Worm (Caenorhabditis elegans): ENCODE measurements around the gene B0281.1.

The B0281.1 gene

ce11 chrII:2342004-2342479 is 29.2 kb downstream of the B0281.1 start, which contains the start of gene F43C11.6:
TSS of gene F43C11.6 (plus strand) at chrII:2342429.
- TF ChIP-seq hlh-30 (tag; optimal IDR thresholded peaks at IDR 0.05; ENCODE audit: insufficient read depth) (peak; percentile 59), T20F7.1 (GFP tag; optimal IDR thresholded peaks at IDR 0.05) (peak; percentile 94), R02D3.7 (tag; optimal IDR thresholded peaks at IDR 0.05) (peak; percentile 67), spr-3 (GFP tag; optimal IDR thresholded peaks at IDR 0.05) (no peak), aha-1 (tag) (peak; percentile 71), ctbp-1 (GFP tag; IDR thresholded peaks at IDR 0.05) (no peak), zip-11 (GFP tag; IDR thresholded peaks at IDR 0.05) (no peak), madf-9 (GFP tag; conservative IDR thresholded peaks at IDR 0.05) (no peak), dpl-1 (GFP tag; optimal IDR thresholded peaks at IDR 0.05) (peak; percentile 38), nhr-77 (tag; optimal IDR thresholded peaks at IDR 0.05) (peak; percentile 21), Y48G9A.11 (GFP tag; IDR thresholded peaks at IDR 0.05) (peak; percentile 67), duxl-1 (tag; optimal IDR thresholded peaks at IDR 0.05; ENCODE audit: poor library complexity) (peak; percentile 20)

DNA sequence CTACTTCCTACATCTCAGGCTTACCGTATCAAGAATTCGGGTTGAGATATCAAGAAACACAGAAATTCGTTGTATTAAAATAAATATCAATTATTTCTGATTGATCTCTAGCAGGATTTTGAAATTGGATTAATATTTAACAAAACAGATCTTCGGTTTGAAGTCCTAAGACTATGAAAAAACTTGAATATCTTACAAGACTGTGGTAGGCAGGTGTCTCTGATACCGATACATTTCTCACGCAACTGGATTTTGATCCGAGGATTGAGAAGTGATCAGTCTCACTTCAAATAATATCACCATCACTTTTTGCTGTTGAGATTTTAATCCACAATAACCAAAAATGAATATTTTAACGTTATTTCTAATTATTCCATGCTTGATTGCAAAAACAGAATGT is 33.8 kb downstream of the B0281.1 start, which contains the start of gene F43C11.4:
Gene F43C11.4, plus strand, starts transcription at position 301 of the 400 bp plus-strand sequence.
- no peak for TF ChIP-seq ctbp-1 (GFP tag; IDR thresholded peaks at IDR 0.05)
- TF ChIP-seq snpc-4 (tag; optimal IDR thresholded peaks at IDR 0.05): no peak
- no peak for TF ChIP-seq sdz-12 (GFP tag; optimal IDR thresholded peaks at IDR 0.05)
- TF ChIP-seq ceh-82 (tag; optimal IDR thresholded peaks at IDR 0.05): no peak
- no peak for TF ChIP-seq daf-8 (GFP tag; IDR thresholded peaks at IDR 0.05)
- no peak for TF ChIP-seq arid-1 (GFP tag; conservative IDR thresholded peaks at IDR 0.05)
- no peak for TF ChIP-seq nhr-76 (tag; optimal IDR thresholded peaks at IDR 0.05)
- no peak for TF ChIP-seq php-3 (GFP tag; IDR thresholded peaks at IDR 0.05)
- no peak for TF ChIP-seq ceh-32 (tag; optimal IDR thresholded peaks at IDR 0.05; ENCODE audit: poor library complexity)

ce11 chrII:2352546-2352945 is 39.7 kb downstream of the B0281.1 start, which contains the start of gene F43C11.10:
TSS of gene F43C11.10 (minus strand) at chrII:2352646.
- no peak for TF ChIP-seq zag-1 (tag; optimal IDR thresholded peaks at IDR 0.05)
- TF ChIP-seq dpl-1 (GFP tag; optimal IDR thresholded peaks at IDR 0.05): no peak
- no peak for TF ChIP-seq unc-62 (GFP tag; optimal IDR thresholded peaks at IDR 0.05 in 1 of 2)
- no peak for TF ChIP-seq unc-62 (tag; optimal IDR thresholded peaks at IDR 0.05)
- TF ChIP-seq hmg-1.1 (GFP tag; IDR thresholded peaks at IDR 0.05): no peak
- no peak for TF ChIP-seq T26A8.4 (GFP tag; IDR thresholded peaks at IDR 0.05)
- TF ChIP-seq lir-3 (tag; optimal IDR thresholded peaks at IDR 0.05): no peak
- no peak for TF ChIP-seq R02D3.7 (tag; optimal IDR thresholded peaks at IDR 0.05)
- TF ChIP-seq hlh-11 (tag; optimal IDR thresholded peaks at IDR 0.05): no peak
- TF ChIP-seq egl-27 (tag; optimal IDR thresholded peaks at IDR 0.05): no peak
- TF ChIP-seq daf-8 (GFP tag; IDR thresholded peaks at IDR 0.05): no peak

DNA sequence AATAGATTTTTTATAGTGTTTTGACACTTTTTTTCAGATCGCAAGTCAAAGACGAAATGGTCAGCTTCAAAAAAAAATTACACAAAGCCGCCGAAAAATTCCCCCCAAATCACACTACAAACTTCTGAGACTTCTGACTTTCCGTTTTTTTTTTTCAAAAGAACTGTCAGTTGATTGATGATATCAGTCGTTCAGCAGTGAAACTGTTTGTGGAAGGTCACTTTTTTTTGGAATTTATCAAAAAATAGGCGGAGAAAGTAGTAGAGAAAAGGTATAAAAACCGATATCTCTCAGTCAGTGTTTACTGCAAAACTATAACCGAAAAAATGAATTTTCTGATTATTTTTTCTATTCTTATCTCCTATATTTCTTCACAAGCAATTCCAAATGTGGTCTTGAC is 40.1 kb downstream of the B0281.1 start, which contains the start of gene F43C11.3:
Gene F43C11.3, plus strand, starts transcription at position 301 of the 400 bp plus-strand sequence.
- no peak for TF ChIP-seq T26A8.4 (GFP tag; IDR thresholded peaks at IDR 0.05)
- TF ChIP-seq nhr-28 (tag; optimal IDR thresholded peaks at IDR 0.05): peak; percentile 43
- no peak for TF ChIP-seq ama-1 (optimal IDR thresholded peaks at IDR 0.05)
- no peak for TF ChIP-seq dmd-8 (GFP tag; IDR thresholded peaks at IDR 0.05)

DNA sequence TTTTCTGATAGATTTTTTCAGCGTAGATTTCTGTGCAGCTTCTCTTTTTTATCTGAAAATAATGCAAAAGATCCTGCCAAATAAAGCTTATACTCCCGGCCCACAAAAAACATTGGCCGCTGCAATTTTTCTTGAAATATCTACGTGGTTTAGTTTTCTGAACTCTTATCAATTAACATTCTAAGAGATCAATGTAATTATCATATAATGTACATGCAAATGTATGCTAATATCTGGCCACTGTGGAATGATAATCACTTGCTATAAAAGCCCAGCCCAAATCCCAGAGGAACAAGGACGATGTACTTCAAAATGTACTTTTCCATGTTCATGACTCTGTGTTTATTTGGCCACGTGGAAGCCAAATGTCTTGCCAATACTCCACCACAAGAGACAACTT is 41.6 kb downstream of the B0281.1 start, which contains the start of gene F43C11.2:
Gene F43C11.2, plus strand, starts transcription at position 301 of the 400 bp plus-strand sequence.
- TF ChIP-seq spr-3 (GFP tag; optimal IDR thresholded peaks at IDR 0.05): no peak

ce11 chrII:2356795-2357194 is 43.9 kb downstream of the B0281.1 start, which contains the start of gene F43C11.1:
TSS of gene F43C11.1 (plus strand) at chrII:2357095.
- TF ChIP-seq hmg-1.1 (GFP tag; IDR thresholded peaks at IDR 0.05): no peak
- no peak for TF ChIP-seq snpc-1.2 (GFP tag; IDR thresholded peaks at IDR 0.05)
- no peak for TF ChIP-seq tra-1 (GFP tag; IDR thresholded peaks at IDR 0.05)
- TF ChIP-seq nhr-6 (tag; optimal IDR thresholded peaks at IDR 0.05): no peak
- no peak for TF ChIP-seq lin-39 (tag; optimal IDR thresholded peaks at IDR 0.05)
- no peak for TF ChIP-seq nhr-41 (GFP tag; IDR thresholded peaks at IDR 0.05)
- TF ChIP-seq lin-15B (tag; optimal IDR thresholded peaks at IDR 0.05): no peak
- no peak for TF ChIP-seq ceh-20 (GFP tag; IDR thresholded peaks at IDR 0.05)
- TF ChIP-seq lin-29 (GFP tag; IDR thresholded peaks at IDR 0.05): no peak
- no peak for TF ChIP-seq skn-1 (tag; optimal IDR thresholded peaks at IDR 0.05)
- no peak for TF ChIP-seq mdl-1 (tag; optimal IDR thresholded peaks at IDR 0.05)
- no peak for TF ChIP-seq cey-2 (tag; optimal IDR thresholded peaks at IDR 0.05; ENCODE audit: borderline replicate concordance, insufficient read depth)
- no peak for TF ChIP-seq dmd-9 (GFP tag; IDR thresholded peaks at IDR 0.05)
- TF ChIP-seq duxl-1 (tag; optimal IDR thresholded peaks at IDR 0.05; ENCODE audit: poor library complexity): no peak

Data from whole organism, L4 larva.